Worm (Caenorhabditis elegans) whole organism, L4/young adult: ENCODE data around the gene nhr-157.

Source experiments
- W03F9.2 ChIP-seq: fragments of 150-350 bp; optimal IDR thresholded peaks from 2 replicates; lab custom pipeline; 2014; ENCODE audit warnings: missing biosample characterization, missing genetic modification characterization
- dao-5 ChIP-seq: sonication (generic microtip); optimal IDR thresholded peaks from 2 replicates; lab custom pipeline; 2016; ENCODE audit warnings: missing genotype, missing genetic modification characterization, moderate library complexity, missing compliant biosample characterization
- him-1 ChIP-seq: sonication (generic microtip); optimal IDR thresholded peaks from 2 replicates; lab custom pipeline; 2016; ENCODE audit warnings: missing genotype, missing genetic modification reagents, missing genetic modification characterization, missing compliant biosample characterization

- TF ChIP-seq him-1 (no peak), dao-5 (tag; lab: Kevin White, UChicago) (no peak), W03F9.2 (tag; lab: Kevin White, UChicago) (no peak)
Observed at ce11 chrV:3900102-3900501, 31.3 kb upstream of the nhr-157 start, which contains the start of gene irld-22.
